Worm (Caenorhabditis elegans) whole organism, late embryonic: ENCODE data around the gene K09C4.2.

Experiments
- C08G9.2 ChIP-seq: sonication (generic microtip); optimal IDR thresholded peaks from 2 replicates; lab custom pipeline; 2016; ENCODE audit warnings: mild to moderate bottlenecking, missing genetic modification characterization, moderate library complexity, missing compliant biosample characterization
- C38D4.7 ChIP-seq: fragments of 200-800 bp; sonication (Bioruptor generic); optimal IDR thresholded peaks from 2 replicates; lab custom pipeline; 2018; ENCODE audit warnings: mild to moderate bottlenecking, missing genetic modification characterization, moderate library complexity, missing compliant biosample characterization
- K09A11.1 ChIP-seq: sonication (generic microtip); optimal IDR thresholded peaks from 2 replicates; lab custom pipeline; 2017; ENCODE audit warnings: antibody characterized with exemption, mild to moderate bottlenecking, missing genetic modification characterization, missing compliant biosample characterization; ENCODE audit not compliant: insufficient read depth
- T23F11.4 ChIP-seq: fragments of 200-800 bp; sonication (Bioruptor generic); optimal IDR thresholded peaks from 2 replicates; lab custom pipeline; 2018; ENCODE audit warnings: mild to moderate bottlenecking, missing genetic modification characterization, missing compliant biosample characterization
- ama-1 ChIP-seq: fragments of 150-350 bp; optimal IDR thresholded peaks from 2 replicates; lab custom pipeline; 2014
- ceh-14 ChIP-seq: sonication (generic microtip); optimal IDR thresholded peaks from 2 replicates; lab custom pipeline; 2016; ENCODE audit warnings: missing genotype, missing genetic modification characterization, missing compliant biosample characterization
- ceh-18 ChIP-seq: sonication (generic microtip); optimal IDR thresholded peaks from 2 replicates; lab custom pipeline; 2016; ENCODE audit warnings: missing genetic modification characterization, missing compliant biosample characterization
- ceh-19 ChIP-seq: fragments of 200-800 bp; sonication (Bioruptor generic); optimal IDR thresholded peaks from 2 replicates; lab custom pipeline; 2018; ENCODE audit warnings: mild to moderate bottlenecking, missing genetic modification characterization, missing compliant biosample characterization
- ceh-2 ChIP-seq: sonication (generic microtip); optimal IDR thresholded peaks from 2 replicates; lab custom pipeline; 2016; ENCODE audit warnings: missing genotype, missing genetic modification characterization, missing compliant biosample characterization
- ceh-22 ChIP-seq: sonication (generic microtip); optimal IDR thresholded peaks from 2 replicates; lab custom pipeline; 2017; ENCODE audit warnings: missing biosample characterization, missing genetic modification characterization
- ceh-24 ChIP-seq: sonication (generic microtip); optimal IDR thresholded peaks from 2 replicates; lab custom pipeline; 2016; ENCODE audit warnings: mild to moderate bottlenecking, missing genetic modification characterization, missing compliant biosample characterization
- ceh-30 ChIP-seq: fragments of 150-350 bp; optimal IDR thresholded peaks from 2 replicates; lab custom pipeline; 2014; ENCODE audit warnings: missing biosample characterization, missing genetic modification characterization
- ceh-34 ChIP-seq: sonication (generic microtip); optimal IDR thresholded peaks from 2 replicates; lab custom pipeline; 2016; ENCODE audit warnings: mild to moderate bottlenecking, missing genetic modification characterization, missing compliant biosample characterization
- ceh-48 ChIP-seq: sonication (generic microtip); optimal IDR thresholded peaks from 2 replicates; lab custom pipeline; 2016; ENCODE audit warnings: missing genetic modification characterization, inconsistent platforms, missing compliant biosample characterization
- ceh-9 ChIP-seq: sonication (generic microtip); optimal IDR thresholded peaks from 2 replicates; lab custom pipeline; 2016; ENCODE audit warnings: mild to moderate bottlenecking, missing genetic modification characterization, inconsistent platforms, missing compliant biosample characterization
- che-1 ChIP-seq: sonication (generic microtip); optimal IDR thresholded peaks from 2 replicates; lab custom pipeline; 2016; ENCODE audit warnings: mild to moderate bottlenecking, missing genetic modification characterization, missing compliant biosample characterization
- dmd-4 ChIP-seq: sonication (generic microtip); optimal IDR thresholded peaks from 2 replicates; lab custom pipeline; 2016; ENCODE audit warnings: borderline replicate concordance, missing genetic modification characterization, missing compliant biosample characterization
- elt-2 ChIP-seq: sonication (generic microtip); optimal IDR thresholded peaks from 2 replicates; lab custom pipeline; 2016; ENCODE audit warnings: missing genetic modification reagents, missing genetic modification characterization, missing compliant biosample characterization
- elt-4 ChIP-seq: sonication (generic microtip); optimal IDR thresholded peaks from 2 replicates; lab custom pipeline; 2016; ENCODE audit warnings: missing genetic modification characterization, missing compliant biosample characterization
- ets-4 ChIP-seq: sonication (generic microtip); optimal IDR thresholded peaks from 2 replicates; lab custom pipeline; 2016; ENCODE audit warnings: missing genetic modification characterization, missing compliant biosample characterization
- fkh-10 ChIP-seq: fragments of 150-350 bp; optimal IDR thresholded peaks from 2 replicates; lab custom pipeline; 2014; ENCODE audit warnings: missing biosample characterization, missing genetic modification reagents, missing genetic modification characterization
- hlh-13 ChIP-seq: fragments of 200-800 bp; sonication (Bioruptor generic); optimal IDR thresholded peaks from 2 replicates; lab custom pipeline; 2018; ENCODE audit warnings: mild to moderate bottlenecking, missing genetic modification characterization, missing compliant biosample characterization
- hlh-15 ChIP-seq: sonication (generic microtip); optimal IDR thresholded peaks from 2 replicates; lab custom pipeline; 2016; ENCODE audit warnings: missing genetic modification characterization, missing compliant biosample characterization
- hlh-8 ChIP-seq: sonication (generic microtip); optimal IDR thresholded peaks from 2 replicates; lab custom pipeline; 2016; ENCODE audit warnings: missing genotype, missing genetic modification characterization, missing compliant biosample characterization
- lin-11 ChIP-seq: fragments of 200-800 bp; sonication (Bioruptor generic); optimal IDR thresholded peaks from 2 replicates; lab custom pipeline; 2018; ENCODE audit warnings: mild to moderate bottlenecking, missing genetic modification characterization, missing compliant biosample characterization
- nfya-1 ChIP-seq: sonication (generic microtip); optimal IDR thresholded peaks from 2 replicates; lab custom pipeline; 2017; ENCODE audit warnings: missing genetic modification characterization, mild to moderate bottlenecking, missing compliant biosample characterization, antibody characterized with exemption, moderate library complexity
- nhr-232 ChIP-seq: sonication (generic microtip); optimal IDR thresholded peaks from 2 replicates; lab custom pipeline; 2016; ENCODE audit warnings: missing genetic modification characterization, missing compliant biosample characterization
- pat-9 ChIP-seq: fragments of 200-800 bp; sonication (Bioruptor generic); optimal IDR thresholded peaks from 2 replicates; lab custom pipeline; 2018; ENCODE audit warnings: mild to moderate bottlenecking, missing genetic modification characterization, moderate library complexity, missing compliant biosample characterization
- pax-1 ChIP-seq: fragments of 150-350 bp; optimal IDR thresholded peaks from 2 replicates; lab custom pipeline; 2014; ENCODE audit warnings: missing biosample characterization, missing genetic modification characterization
- pha-4 ChIP-seq: fragments of 150-350 bp; optimal IDR thresholded peaks from 2 replicates; lab custom pipeline; 2018; ENCODE audit warnings: missing biosample characterization, missing genetic modification reagents, missing genetic modification characterization
- sdc-2 ChIP-seq: sonication (generic microtip); optimal IDR thresholded peaks from 2 replicates; lab custom pipeline; 2016; ENCODE audit warnings: missing genotype, missing genetic modification characterization, missing compliant biosample characterization
- sox-4 ChIP-seq: sonication (generic microtip); optimal IDR thresholded peaks from 2 replicates; lab custom pipeline; 2017; ENCODE audit warnings: mild to moderate bottlenecking, missing genetic modification characterization, inconsistent platforms, missing compliant biosample characterization
- unc-42 ChIP-seq: sonication (generic microtip); optimal IDR thresholded peaks from 2 replicates; lab custom pipeline; 2016; ENCODE audit warnings: missing genotype, missing genetic modification characterization, missing compliant biosample characterization
- unc-55 ChIP-seq: sonication (generic microtip); optimal IDR thresholded peaks from 2 replicates; lab custom pipeline; 2017; ENCODE audit warnings: missing biosample characterization, missing genetic modification reagents, missing genetic modification characterization
- unc-86 ChIP-seq: sonication (generic microtip); optimal IDR thresholded peaks from 2 replicates; lab custom pipeline; 2016; ENCODE audit warnings: missing genetic modification characterization, missing compliant biosample characterization
- zip-5 ChIP-seq: sonication (generic microtip); optimal IDR thresholded peaks from 2 replicates; lab custom pipeline; 2016; ENCODE audit warnings: missing genetic modification characterization, missing compliant biosample characterization
- ztf-16 ChIP-seq: sonication (generic microtip); optimal IDR thresholded peaks from 2 replicates; lab custom pipeline; 2017; ENCODE audit warnings: missing genetic modification characterization, missing compliant biosample characterization

The K09C4.2 gene

DNA sequence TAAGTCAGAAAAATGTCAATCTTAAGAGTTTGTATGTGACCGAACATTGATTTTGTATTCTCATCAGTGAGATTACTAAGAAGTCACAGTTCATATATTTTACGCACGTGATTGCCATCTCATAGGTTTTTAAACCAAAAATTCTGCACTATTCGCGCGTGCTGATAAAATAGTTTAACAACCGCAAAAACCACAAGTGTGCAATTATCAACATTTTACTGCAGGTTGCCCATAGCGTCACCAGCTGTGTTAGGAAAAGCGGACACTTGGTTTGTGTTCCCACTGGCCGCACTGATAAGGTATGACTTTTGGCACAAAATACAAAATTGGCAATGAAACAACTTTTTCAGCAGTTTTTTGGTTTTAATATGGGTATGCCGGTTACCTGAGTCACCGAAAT, 6.1 kb upstream of the K09C4.2 start:
- peak; percentile 53 for TF ChIP-seq elt-2 (tag; lab: Kevin White, UChicago)
- no peak for TF ChIP-seq ceh-48
- no peak for TF ChIP-seq ama-1 (lab: Kevin White, UChicago)
- no peak for TF ChIP-seq ceh-22

DNA sequence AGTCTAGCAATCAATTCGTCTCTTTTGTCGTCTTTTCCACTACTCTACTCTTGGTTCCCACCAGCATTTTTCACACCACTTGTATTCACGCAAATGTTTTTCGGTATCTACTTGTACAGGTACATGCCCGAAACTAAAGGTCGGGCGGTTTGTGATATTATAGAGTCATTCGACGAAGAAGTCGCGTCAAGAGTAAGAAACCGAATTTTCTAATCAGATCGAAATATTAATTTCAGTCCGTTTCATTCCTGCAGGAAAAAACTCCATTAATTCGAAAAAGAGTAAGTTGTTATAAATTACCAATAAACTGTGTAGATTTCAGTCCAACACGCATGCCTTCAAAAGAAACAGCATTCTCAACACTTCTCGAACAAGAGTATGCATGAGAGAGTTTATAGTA, 4.3 kb upstream of the K09C4.2 start:
- TF ChIP-seq ceh-2 (tag; lab: Kevin White, UChicago) (no peak), ceh-14 (tag; lab: Kevin White, UChicago) (no peak), ceh-34 (no peak), ceh-19 (GFP tag; lab: Kevin White, UChicago) (no peak), hlh-13 (GFP tag; lab: Kevin White, UChicago) (no peak), K09A11.1 (tag; lab: Kevin White, UChicago) (no peak), pat-9 (tag; lab: Kevin White, UChicago) (no peak), elt-4 (tag; lab: Kevin White, UChicago) (no peak), lin-11 (no peak), C08G9.2 (no peak), ceh-24 (tag; lab: Kevin White, UChicago) (no peak), nhr-232 (tag; lab: Kevin White, UChicago) (no peak), dmd-4 (tag; lab: Kevin White, UChicago) (no peak), nfya-1 (tag; lab: Kevin White, UChicago) (no peak), ceh-48 (no peak), ceh-9 (no peak), ztf-16 (tag; lab: Kevin White, UChicago) (no peak), pha-4 (tag; lab: Kevin White, UChicago) (no peak), ets-4 (no peak)

DNA sequence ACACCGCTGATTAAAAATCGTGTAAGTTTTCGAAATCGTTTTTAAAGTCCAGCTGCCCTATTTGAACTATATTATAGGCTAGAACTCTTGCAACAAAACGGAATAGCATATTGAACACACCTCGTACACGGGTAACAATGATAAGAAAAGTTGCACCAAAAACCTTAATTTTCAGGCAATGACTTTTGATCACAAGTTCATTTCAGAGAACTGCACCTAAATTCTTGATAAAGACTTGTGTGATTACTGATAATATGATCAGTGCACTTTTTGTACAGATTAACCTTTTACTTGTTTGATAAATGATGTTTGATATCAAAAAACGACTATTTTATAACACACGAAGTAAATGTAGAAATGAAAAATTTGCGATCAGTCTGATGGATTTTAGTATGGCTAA, 1.5 kb downstream of the K09C4.2 start:
- TF ChIP-seq elt-2 (tag; lab: Kevin White, UChicago) (peak; percentile 57), hlh-8 (no peak)

DNA sequence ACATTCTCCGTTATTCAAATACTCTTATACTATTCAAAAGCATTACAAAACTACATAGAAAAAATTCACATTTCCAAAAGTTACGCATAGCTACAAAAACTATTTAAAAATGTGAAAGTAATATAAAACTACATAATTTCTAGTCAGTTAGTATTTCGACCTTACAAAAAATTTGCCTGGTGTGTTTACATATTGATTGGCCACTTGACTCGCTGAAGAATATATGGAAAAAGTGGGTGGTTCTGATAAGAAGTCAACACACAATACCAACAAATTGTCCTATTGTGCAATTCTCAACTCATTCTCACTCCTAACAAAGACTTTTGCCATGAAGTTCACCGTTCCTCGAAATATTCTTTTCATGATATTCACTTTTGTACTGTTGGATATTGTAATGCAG, 2.3 kb downstream of the K09C4.2 start, which contains the start of gene K09C4.1:
Gene K09C4.1, plus strand, starts transcription at position 301 of the 400 bp plus-strand sequence.
- TF ChIP-seq C38D4.7 (GFP tag; lab: Kevin White, UChicago) (no peak), fkh-10 (GFP tag; lab: Kevin White, UChicago) (no peak), T23F11.4 (no peak), zip-5 (no peak), ztf-16 (tag; lab: Kevin White, UChicago) (no peak), ets-4 (no peak), ceh-19 (GFP tag; lab: Kevin White, UChicago) (no peak), unc-55 (GFP tag; lab: Kevin White, UChicago) (no peak), nhr-232 (tag; lab: Kevin White, UChicago) (no peak), sdc-2 (tag; lab: Kevin White, UChicago) (no peak), che-1 (tag; lab: Kevin White, UChicago) (no peak), pax-1 (tag; lab: Kevin White, UChicago) (no peak), elt-4 (tag; lab: Kevin White, UChicago) (no peak), unc-42 (tag; lab: Kevin White, UChicago) (no peak), sox-4 (tag; lab: Kevin White, UChicago) (no peak), ceh-34 (no peak), ceh-2 (tag; lab: Kevin White, UChicago) (no peak), ceh-30 (tag; lab: Kevin White, UChicago) (no peak), ceh-18 (no peak)
- TF ChIP-seq, all 69 proteins: peak for 0

DNA sequence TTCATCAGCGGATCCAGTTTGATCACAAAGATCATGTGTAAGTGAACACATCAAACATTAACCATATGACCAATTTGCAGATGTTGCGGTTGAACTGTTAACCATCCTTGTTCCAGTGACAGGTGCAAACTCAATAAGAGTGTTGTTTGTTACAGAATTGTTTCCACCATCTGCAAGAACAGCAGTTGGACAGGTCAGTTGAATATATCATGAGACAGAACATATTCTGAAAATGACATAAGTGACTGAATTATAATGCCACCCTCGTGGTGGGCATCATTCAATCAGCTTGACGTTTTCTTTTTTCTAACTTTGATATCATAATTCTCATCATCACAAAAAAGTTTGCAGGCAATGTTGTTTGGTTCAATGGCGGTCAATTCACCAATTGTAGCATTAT, 4.3 kb downstream of the K09C4.2 start:
- TF ChIP-seq ets-4 (no peak), hlh-15 (tag; lab: Kevin White, UChicago) (no peak), C38D4.7 (GFP tag; lab: Kevin White, UChicago) (no peak), unc-86 (no peak)
